ENCODE assay signal across 1 fruit fly cellular context in the genomic region with DNA sequence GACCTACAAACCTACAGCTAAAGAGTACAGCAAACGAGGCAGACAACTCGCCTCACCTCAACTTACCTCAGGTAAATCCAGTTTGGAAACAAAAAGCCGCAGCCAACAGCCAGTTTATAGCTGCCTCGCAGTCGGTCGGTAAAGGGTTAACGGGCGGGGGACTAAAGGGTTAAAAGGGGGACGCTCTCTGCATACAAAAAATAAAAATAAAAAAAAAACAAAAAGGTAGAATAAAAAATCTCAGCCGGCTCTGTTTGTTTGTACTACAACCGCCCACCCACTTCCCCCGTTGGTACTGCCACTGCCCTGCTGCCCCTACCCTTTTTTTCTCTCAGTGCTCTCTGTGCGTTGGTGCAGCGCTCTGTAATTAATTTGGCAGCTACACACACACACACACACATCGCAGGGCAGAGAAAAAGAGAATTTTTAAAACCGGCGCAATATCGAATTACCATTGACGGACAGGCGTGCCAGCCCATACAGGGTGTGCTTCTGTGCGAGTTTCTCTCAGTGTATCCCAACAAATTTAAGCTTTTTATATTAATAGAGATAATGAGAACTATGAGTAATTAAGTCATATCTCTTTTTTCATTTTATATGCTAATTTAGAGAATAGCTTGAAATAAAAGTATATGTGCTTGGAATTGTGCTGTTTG.
TF ChIP-seq lines count a peak whose summit lies in the region.

No protein-coding gene starts in this region.

TF ChIP-seq in whole organism, embryonic, 481 proteins besides CTCF, POLR2A, EP300 and RAD21 (continued from another document and continues in another):
- TF ChIP-seq CG31441 (GFP tag; IDR thresholded peaks at IDR 0.05; lab: Robert Waterston, UW) = 0 out of 2 replicates have a peak, but pooled peaks have one; percentile 14
- TF ChIP-seq dmrt99B (tag; optimal IDR thresholded peaks at IDR 0.05; lab: Kevin White, UChicago) = peak; percentile 58
- peak; percentile 68; the same call in 2 of the 3 replicates for TF ChIP-seq Dbx (GFP tag; IDR thresholded peaks at IDR 0.05; lab: Robert Waterston, UW)
- TF ChIP-seq gce (GFP tag; IDR thresholded peaks at IDR 0.05; lab: Robert Waterston, UW) = 0 out of 3 replicates have a peak, but pooled peaks have one; percentile 16
- TF ChIP-seq sima (GFP tag; optimal IDR thresholded peaks at IDR 0.05; lab: Kevin White, UChicago) = no peak
- TF ChIP-seq TFAM (GFP tag; optimal IDR thresholded peaks at IDR 0.05; lab: Kevin White, UChicago) = no peak
- TF ChIP-seq CG15073 (GFP tag; optimal IDR thresholded peaks at IDR 0.05; lab: Kevin White, UChicago) = no peak
- TF ChIP-seq PHDP (tag; optimal IDR thresholded peaks at IDR 0.05; lab: Kevin White, UChicago) = peak; percentile 11
- no peak for TF ChIP-seq CG34376 (GFP tag; optimal IDR thresholded peaks at IDR 0.05; lab: Kevin White, UChicago)
- TF ChIP-seq B-H1 (GFP tag; IDR thresholded peaks at IDR 0.05; lab: Robert Waterston, UW) = peak; percentile 62
- TF ChIP-seq Pdp1 (GFP tag; optimal IDR thresholded peaks at IDR 0.05; lab: Kevin White, UChicago) = peak in 1 of 2 experiments; percentile 52
- peak; percentile 56; the same call in 1 of the 2 replicates for TF ChIP-seq CG5953 (GFP tag; IDR thresholded peaks at IDR 0.05; lab: Robert Waterston, UW)
- no peak for TF ChIP-seq Usf (GFP tag; optimal IDR thresholded peaks at IDR 0.05; lab: Kevin White, UChicago)
- TF ChIP-seq esg (GFP tag; conservative IDR thresholded peaks at IDR 0.05; lab: Robert Waterston, UW) = peak; percentile 77
- no peak for TF ChIP-seq CG10431 (GFP tag; optimal IDR thresholded peaks at IDR 0.05; lab: Kevin White, UChicago)
- TF ChIP-seq CG30403 (GFP tag; optimal IDR thresholded peaks at IDR 0.05; lab: Kevin White, UChicago) = peak; percentile 52
- no peak for TF ChIP-seq toy (GFP tag; IDR thresholded peaks at IDR 0.05; lab: Robert Waterston, UW)
- no peak for TF ChIP-seq CG8290 (GFP tag; optimal IDR thresholded peaks at IDR 0.05; lab: Kevin White, UChicago)
- TF ChIP-seq CG8290 (tag; optimal IDR thresholded peaks at IDR 0.05; lab: Kevin White, UChicago) = no peak
- TF ChIP-seq grau (tag; optimal IDR thresholded peaks at IDR 0.05; lab: Kevin White, UChicago) = peak; percentile 10
- no peak for TF ChIP-seq dm (GFP tag; optimal IDR thresholded peaks at IDR 0.05; lab: Kevin White, UChicago)
- TF ChIP-seq CG17385 (GFP tag; optimal IDR thresholded peaks at IDR 0.05; lab: Kevin White, UChicago) = no peak
- TF ChIP-seq Tbp (GFP tag; optimal IDR thresholded peaks at IDR 0.05; lab: Kevin White, UChicago) = no peak
- TF ChIP-seq usp (GFP tag; optimal IDR thresholded peaks at IDR 0.05; lab: Kevin White, UChicago) = no peak
- no peak for TF ChIP-seq Doc3 (GFP tag; IDR thresholded peaks at IDR 0.05; lab: Robert Waterston, UW; ENCODE audit: partially characterized antibody)
- TF ChIP-seq bbx (GFP tag; IDR thresholded peaks at IDR 0.05; lab: Robert Waterston, UW; ENCODE audit: partially characterized antibody) = no peak
- no peak for TF ChIP-seq CG17186 (GFP tag; optimal IDR thresholded peaks at IDR 0.05; lab: Kevin White, UChicago)
- no peak for TF ChIP-seq slp2 (GFP tag; optimal IDR thresholded peaks at IDR 0.05; lab: Kevin White, UChicago)
- TF ChIP-seq NFAT (GFP tag; IDR thresholded peaks at IDR 0.05; lab: Robert Waterston, UW) = peak; percentile 62; the same call in 1 of the 2 replicates
- no peak for TF ChIP-seq CG17802 (tag; optimal IDR thresholded peaks at IDR 0.05; lab: Kevin White, UChicago)
- peak; percentile 14 for TF ChIP-seq Side (GFP tag; optimal IDR thresholded peaks at IDR 0.05; lab: Kevin White, UChicago)
- no peak for TF ChIP-seq luna (GFP tag; optimal IDR thresholded peaks at IDR 0.05; lab: Kevin White, UChicago)
- TF ChIP-seq NC2β (GFP tag; optimal IDR thresholded peaks at IDR 0.05; lab: Kevin White, UChicago) = no peak
- TF ChIP-seq CG14667 (GFP tag; IDR thresholded peaks at IDR 0.05; lab: Robert Waterston, UW) = peak; percentile 58
- TF ChIP-seq gsb-n (tag; optimal IDR thresholded peaks at IDR 0.05; lab: Kevin White, UChicago) = no peak
- peak; percentile 71 for TF ChIP-seq Drgx (GFP tag; IDR thresholded peaks at IDR 0.05; lab: Robert Waterston, UW)
- peak; percentile 60 for TF ChIP-seq CG4730 (GFP tag; IDR thresholded peaks at IDR 0.05; lab: Robert Waterston, UW)
- TF ChIP-seq tx (GFP tag; optimal IDR thresholded peaks at IDR 0.05; lab: Kevin White, UChicago) = no peak
- TF ChIP-seq bab2 (GFP tag; optimal IDR thresholded peaks at IDR 0.05; lab: Kevin White, UChicago) = peak; percentile 15
- TF ChIP-seq CG13894 (tag; optimal IDR thresholded peaks at IDR 0.05; lab: Kevin White, UChicago) = no peak
- no peak for TF ChIP-seq Ets65A (GFP tag; lab: Kevin White, UChicago)
- no peak for TF ChIP-seq B-H2 (GFP tag; optimal IDR thresholded peaks at IDR 0.05; lab: Kevin White, UChicago)
- TF ChIP-seq psq (GFP tag; optimal IDR thresholded peaks at IDR 0.05; lab: Kevin White, UChicago) = no peak
- peak; percentile 11; the same call in 1 of the 2 replicates for TF ChIP-seq CG4360 (GFP tag; IDR thresholded peaks at IDR 0.05; lab: Robert Waterston, UW)
- peak; percentile 1 for TF ChIP-seq CG16863 (GFP tag; optimal IDR thresholded peaks at IDR 0.05; lab: Kevin White, UChicago)
- TF ChIP-seq CG34422 (GFP tag; IDR thresholded peaks at IDR 0.05; lab: Robert Waterston, UW) = peak; percentile 75
- TF ChIP-seq Xbp1 (GFP tag; optimal IDR thresholded peaks at IDR 0.05; lab: Kevin White, UChicago) = peak; percentile 60
- peak; percentile 29; the same call in 1 of the 2 replicates for TF ChIP-seq CG31224 (GFP tag; IDR thresholded peaks at IDR 0.05; lab: Robert Waterston, UW)
- no peak for TF ChIP-seq CG6254 (GFP tag; optimal IDR thresholded peaks at IDR 0.05; lab: Kevin White, UChicago)
- TF ChIP-seq Neu2 (GFP tag; optimal IDR thresholded peaks at IDR 0.05; lab: Kevin White, UChicago; ENCODE audit: borderline replicate concordance) = no peak
- TF ChIP-seq br (optimal IDR thresholded peaks at IDR 0.05; lab: Kevin White, UChicago) = no peak
- TF ChIP-seq zfh1 (GFP tag; IDR thresholded peaks at IDR 0.05; lab: Robert Waterston, UW) = peak; percentile 63; the same call in 2 of the 3 replicates
- TF ChIP-seq CG10274 (GFP tag; optimal IDR thresholded peaks at IDR 0.05; lab: Kevin White, UChicago) = no peak
- peak; percentile 67 for TF ChIP-seq H2.0 (GFP tag; IDR thresholded peaks at IDR 0.05; lab: Robert Waterston, UW)
- TF ChIP-seq CG13424 (tag; optimal IDR thresholded peaks at IDR 0.05; lab: Kevin White, UChicago) = peak; percentile 10
- no peak for TF ChIP-seq CG12104 (GFP tag; optimal IDR thresholded peaks at IDR 0.05; lab: Kevin White, UChicago)
- TF ChIP-seq scrt (GFP tag; optimal IDR thresholded peaks at IDR 0.05; lab: Kevin White, UChicago) = no peak
- no peak for TF ChIP-seq HHEX (GFP tag; optimal IDR thresholded peaks at IDR 0.05; lab: Kevin White, UChicago)
- no peak for TF ChIP-seq pan (optimal IDR thresholded peaks at IDR 0.05; lab: Kevin White, UChicago)
- TF ChIP-seq pan (GFP tag; optimal IDR thresholded peaks at IDR 0.05 in 1 of 2, IDR thresholded peaks at IDR 0.05 in 1 of 2) = peak in 1 of 2 experiments; percentile 79
- TF ChIP-seq chinmo (GFP tag; IDR thresholded peaks at IDR 0.05; lab: Robert Waterston, UW; ENCODE audit: partially characterized antibody) = no peak
- no peak for TF ChIP-seq crc (GFP tag; optimal IDR thresholded peaks at IDR 0.05; lab: Kevin White, UChicago)
- no peak for TF ChIP-seq CG16813 (GFP tag; IDR thresholded peaks at IDR 0.05; lab: Robert Waterston, UW; ENCODE audit: partially characterized antibody)
- TF ChIP-seq tll (GFP tag; optimal IDR thresholded peaks at IDR 0.05; lab: Kevin White, UChicago) = no peak
- no peak for TF ChIP-seq Max (GFP tag; optimal IDR thresholded peaks at IDR 0.05; lab: Kevin White, UChicago)
- no peak for TF ChIP-seq Dad (GFP tag; optimal IDR thresholded peaks at IDR 0.05; lab: Kevin White, UChicago)
- no peak for TF ChIP-seq CG8388 (GFP tag; optimal IDR thresholded peaks at IDR 0.05; lab: Kevin White, UChicago)
- no peak for TF ChIP-seq CG15479 (GFP tag; optimal IDR thresholded peaks at IDR 0.05; lab: Kevin White, UChicago)
- TF ChIP-seq CG2678 (tag; optimal IDR thresholded peaks at IDR 0.05; lab: Kevin White, UChicago) = peak; percentile 24
- peak; percentile 7 for TF ChIP-seq jumu (GFP tag; optimal IDR thresholded peaks at IDR 0.05; lab: Kevin White, UChicago)
- no peak for TF ChIP-seq gcm (GFP tag; optimal IDR thresholded peaks at IDR 0.05; lab: Kevin White, UChicago)
- TF ChIP-seq CG14441 (GFP tag; IDR thresholded peaks at IDR 0.05; lab: Robert Waterston, UW) = peak; percentile 76
- TF ChIP-seq Lhr (GFP tag; optimal IDR thresholded peaks at IDR 0.05; lab: Kevin White, UChicago) = no peak
- TF ChIP-seq Optix (GFP tag; IDR thresholded peaks at IDR 0.05; lab: Robert Waterston, UW) = peak; percentile 78
- TF ChIP-seq CG8944 (GFP tag; optimal IDR thresholded peaks at IDR 0.05; lab: Kevin White, UChicago) = no peak
- peak; percentile 0 for TF ChIP-seq lilli (GFP tag; optimal IDR thresholded peaks at IDR 0.05; lab: Kevin White, UChicago)
- no peak for TF ChIP-seq CG9797 (GFP tag; optimal IDR thresholded peaks at IDR 0.05; lab: Kevin White, UChicago)
- no peak for TF ChIP-seq CG13287 (GFP tag; IDR thresholded peaks at IDR 0.05; lab: Robert Waterston, UW; ENCODE audit: partially characterized antibody)
- no peak for TF ChIP-seq NK7.1 (GFP tag; optimal IDR thresholded peaks at IDR 0.05; lab: Kevin White, UChicago)
- TF ChIP-seq CG6272 (GFP tag; IDR thresholded peaks at IDR 0.05; lab: Robert Waterston, UW) = peak; percentile 52
- 0 out of 2 replicates have a peak, but pooled peaks have one; percentile 42 for TF ChIP-seq CG17612 (GFP tag; IDR thresholded peaks at IDR 0.05; lab: Robert Waterston, UW)
- TF ChIP-seq emc (GFP tag; optimal IDR thresholded peaks at IDR 0.05; lab: Kevin White, UChicago) = no peak
- TF ChIP-seq CG13123 (GFP tag; optimal IDR thresholded peaks at IDR 0.05; lab: Kevin White, UChicago) = no peak
- no peak for TF ChIP-seq Mad (GFP tag; optimal IDR thresholded peaks at IDR 0.05; lab: Kevin White, UChicago)
- TF ChIP-seq CG4707 (GFP tag; optimal IDR thresholded peaks at IDR 0.05; lab: Kevin White, UChicago) = no peak
- TF ChIP-seq Spps (tag; optimal IDR thresholded peaks at IDR 0.05; lab: Kevin White, UChicago) = no peak
- no peak for TF ChIP-seq CG12942 (GFP tag; optimal IDR thresholded peaks at IDR 0.05; lab: Kevin White, UChicago)
- no peak for TF ChIP-seq CG8924 (tag; optimal IDR thresholded peaks at IDR 0.05; lab: Kevin White, UChicago)
- peak; percentile 62 for TF ChIP-seq kni (GFP tag; optimal IDR thresholded peaks at IDR 0.05; lab: Kevin White, UChicago)
- no peak for TF ChIP-seq sna (GFP tag; IDR thresholded peaks at IDR 0.05; lab: Robert Waterston, UW; ENCODE audit: partially characterized antibody)
- peak; percentile 53 for TF ChIP-seq al (GFP tag; IDR thresholded peaks at IDR 0.05; lab: Robert Waterston, UW)
- peak; percentile 80 for TF ChIP-seq Med (GFP tag; lab: Kevin White, UChicago)
- TF ChIP-seq zen2 (GFP tag; IDR thresholded peaks at IDR 0.05; lab: Robert Waterston, UW; ENCODE audit: partially characterized antibody) = no peak
- 0 out of 2 replicates have a peak, but pooled peaks have one; percentile 14 for TF ChIP-seq CG11696 (GFP tag; IDR thresholded peaks at IDR 0.05; lab: Robert Waterston, UW)
- TF ChIP-seq CG9727 (GFP tag; optimal IDR thresholded peaks at IDR 0.05; lab: Kevin White, UChicago) = peak; percentile 25
- TF ChIP-seq CG8089 (GFP tag; optimal IDR thresholded peaks at IDR 0.05; lab: Kevin White, UChicago) = no peak
- no peak for TF ChIP-seq CG1647 (GFP tag; optimal IDR thresholded peaks at IDR 0.05; lab: Kevin White, UChicago)
- no peak for TF ChIP-seq Deaf1 (tag; optimal IDR thresholded peaks at IDR 0.05; lab: Kevin White, UChicago)
- no peak for TF ChIP-seq ato (GFP tag; IDR thresholded peaks at IDR 0.05; lab: Robert Waterston, UW; ENCODE audit: partially characterized antibody)
- peak; percentile 77 for TF ChIP-seq Gug (GFP tag; IDR thresholded peaks at IDR 0.05; lab: Robert Waterston, UW)
- peak; percentile 3 for TF ChIP-seq fd96Cb (tag; optimal IDR thresholded peaks at IDR 0.05; lab: Kevin White, UChicago)
- peak; percentile 69; the same call in 1 of the 3 replicates for TF ChIP-seq jigr1 (GFP tag; IDR thresholded peaks at IDR 0.05; lab: Robert Waterston, UW)
- peak; percentile 4 for TF ChIP-seq HLH54F (GFP tag; optimal IDR thresholded peaks at IDR 0.05; lab: Kevin White, UChicago)
- no peak for TF ChIP-seq insv (GFP tag; optimal IDR thresholded peaks at IDR 0.05; lab: Kevin White, UChicago)
- no peak for TF ChIP-seq zf30C (GFP tag; optimal IDR thresholded peaks at IDR 0.05; lab: Kevin White, UChicago)
- TF ChIP-seq CG11504 (tag; optimal IDR thresholded peaks at IDR 0.05; lab: Kevin White, UChicago) = peak; percentile 48
- TF ChIP-seq ems (GFP tag; optimal IDR thresholded peaks at IDR 0.05; lab: Kevin White, UChicago) = no peak
- no peak for TF ChIP-seq wek (GFP tag; optimal IDR thresholded peaks at IDR 0.05; lab: Kevin White, UChicago)
- TF ChIP-seq peb (GFP tag; IDR thresholded peaks at IDR 0.05; lab: Robert Waterston, UW) = no peak
- no peak for TF ChIP-seq vnd (GFP tag; IDR thresholded peaks at IDR 0.05; lab: Robert Waterston, UW; ENCODE audit: partially characterized antibody)
- TF ChIP-seq Jarid2 (GFP tag; optimal IDR thresholded peaks at IDR 0.05; lab: Kevin White, UChicago) = no peak
- TF ChIP-seq row (GFP tag; IDR thresholded peaks at IDR 0.05; lab: Robert Waterston, UW) = peak; percentile 71
- TF ChIP-seq Scr (GFP tag; IDR thresholded peaks at IDR 0.05; lab: Robert Waterston, UW; ENCODE audit: partially characterized antibody) = no peak
- TF ChIP-seq zen (tag; optimal IDR thresholded peaks at IDR 0.05; lab: Kevin White, UChicago) = no peak
- peak; percentile 22 for TF ChIP-seq ewg (GFP tag; optimal IDR thresholded peaks at IDR 0.05; lab: Kevin White, UChicago)
- no peak for TF ChIP-seq nerfin-1 (tag; optimal IDR thresholded peaks at IDR 0.05; lab: Kevin White, UChicago)
- TF ChIP-seq mirr (GFP tag; optimal IDR thresholded peaks at IDR 0.05; lab: Kevin White, UChicago) = no peak
- peak; percentile 75; the same call in 2 of the 3 replicates for TF ChIP-seq CG11456 (GFP tag; IDR thresholded peaks at IDR 0.05; lab: Robert Waterston, UW)
- TF ChIP-seq Sox102F (GFP tag; optimal IDR thresholded peaks at IDR 0.05; lab: Kevin White, UChicago) = peak; percentile 45
- no peak for TF ChIP-seq bigmax (GFP tag; optimal IDR thresholded peaks at IDR 0.05; lab: Kevin White, UChicago)
- peak; percentile 20 for TF ChIP-seq caup (GFP tag; optimal IDR thresholded peaks at IDR 0.05; lab: Kevin White, UChicago; ENCODE audit: severe bottlenecking)
- no peak; the same call in 2 of the 3 replicates for TF ChIP-seq croc (GFP tag; conservative IDR thresholded peaks at IDR 0.05; lab: Robert Waterston, UW)
- TF ChIP-seq vvl (GFP tag; IDR thresholded peaks at IDR 0.05; lab: Robert Waterston, UW) = peak; percentile 87
- TF ChIP-seq CG13296 (GFP tag; optimal IDR thresholded peaks at IDR 0.05; lab: Kevin White, UChicago) = no peak
